Fruit fly (Drosophila melanogaster): ENCODE results near the gene Sec23.

Gene Sec23

dm6 chr3R:5682921-5683748 is 34.3 kb downstream of the Sec23 start:
- TF ChIP-seq CG17801 (GFP tag; optimal IDR thresholded peaks at IDR 0.05; ENCODE audit: partially characterized antibody) = no peak

dm6 chr3R:5684550-5685118 is 35.8 kb downstream of the Sec23 start:
- no peak for TF ChIP-seq CG17801 (GFP tag; optimal IDR thresholded peaks at IDR 0.05; ENCODE audit: partially characterized antibody)

dm6 chr3R:5685269-5686048 is 36.6 kb downstream of the Sec23 start, which contains the start of the genes Rab23 and plx:
TSS of gene Rab23 (minus strand) at chr3R:5685434.
TSS of gene plx (plus strand) at chr3R:5685855.
- TF ChIP-seq CG17801 (GFP tag; optimal IDR thresholded peaks at IDR 0.05; ENCODE audit: partially characterized antibody) = no peak

dm6 chr3R:5686049-5686757 is 37.3 kb downstream of the Sec23 start:
- no peak for TF ChIP-seq CG17801 (GFP tag; optimal IDR thresholded peaks at IDR 0.05; ENCODE audit: partially characterized antibody)

- no peak for TF ChIP-seq CG17801 (GFP tag; optimal IDR thresholded peaks at IDR 0.05; ENCODE audit: partially characterized antibody)
Observed at dm6 chr3R:5689626-5690025, 40.8 kb downstream of the Sec23 start.

dm6 chr3R:5691042-5691441 is 42.2 kb downstream of the Sec23 start:
- no peak for TF ChIP-seq CG17801 (GFP tag; optimal IDR thresholded peaks at IDR 0.05; ENCODE audit: partially characterized antibody)

- TF ChIP-seq CG17801 (GFP tag; optimal IDR thresholded peaks at IDR 0.05; ENCODE audit: partially characterized antibody) = no peak
Observed at dm6 chr3R:5693186-5693585, 44.3 kb downstream of the Sec23 start, which contains the start of gene CG2104. TSS of gene CG2104 (minus strand) at chr3R:5693286.

dm6 chr3R:5694461-5694860 is 45.6 kb downstream of the Sec23 start:
- TF ChIP-seq CG17801 (GFP tag; optimal IDR thresholded peaks at IDR 0.05; ENCODE audit: partially characterized antibody) = peak; percentile 95

- TF ChIP-seq CG17801 (GFP tag; optimal IDR thresholded peaks at IDR 0.05; ENCODE audit: partially characterized antibody) = no peak
Observed at dm6 chr3R:5696384-5696783, 47.5 kb downstream of the Sec23 start.

dm6 chr3R:5701104-5701503 is 52.2 kb downstream of the Sec23 start:
- TF ChIP-seq CG17801 (GFP tag; optimal IDR thresholded peaks at IDR 0.05; ENCODE audit: partially characterized antibody) = peak; percentile 11

All from ovary, adult (tissue).